Worm (Caenorhabditis elegans): Measurements from ENCODE around the gene C35D10.5.

Gene C35D10.5

ce11 chrIII:4909938-4910337 lies 47.8 kb downstream of the C35D10.5 start, which contains the start of gene F26F4.12:
TSS of gene F26F4.12 (minus strand) at chrIII:4910038.
- TF ChIP-seq tbx-8 (GFP tag; optimal IDR thresholded peaks at IDR 0.05) (no peak), unc-39 (tag; optimal IDR thresholded peaks at IDR 0.05) (no peak), nhr-28 (tag; optimal IDR thresholded peaks at IDR 0.05) (no peak), mab-5 (tag; optimal IDR thresholded peaks at IDR 0.05) (no peak), unc-120 (tag; optimal IDR thresholded peaks at IDR 0.05; ENCODE audit: poor library complexity, severe bottlenecking) (no peak), ztf-11 (tag; optimal IDR thresholded peaks at IDR 0.05) (no peak), sptf-1 (tag; optimal IDR thresholded peaks at IDR 0.05) (no peak), elt-3 (tag; optimal IDR thresholded peaks at IDR 0.05) (no peak), sem-2 (GFP tag; optimal IDR thresholded peaks at IDR 0.05) (no peak), lin-32 (GFP tag; optimal IDR thresholded peaks at IDR 0.05) (no peak), mls-2 (tag; optimal IDR thresholded peaks at IDR 0.05) (no peak), ceh-43 (GFP tag; optimal IDR thresholded peaks at IDR 0.05) (no peak), flh-1 (GFP tag; optimal IDR thresholded peaks at IDR 0.05) (no peak)

ce11 chrIII:4910956-4911355 lies 48.8 kb downstream of the C35D10.5 start, which contains the start of gene F26F4.2:
TSS of gene F26F4.2 (plus strand) at chrIII:4911256.
- TF ChIP-seq nhr-237 (tag; optimal IDR thresholded peaks at IDR 0.05): no peak
- TF ChIP-seq unc-39 (tag; optimal IDR thresholded peaks at IDR 0.05): no peak
- TF ChIP-seq drap-1 (GFP tag; optimal IDR thresholded peaks at IDR 0.05): no peak
- TF ChIP-seq ces-1 (GFP tag; optimal IDR thresholded peaks at IDR 0.05): no peak
- TF ChIP-seq ham-2 (GFP tag; optimal IDR thresholded peaks at IDR 0.05): no peak
- no peak for TF ChIP-seq lin-13 (tag; optimal IDR thresholded peaks at IDR 0.05)
- no peak for TF ChIP-seq ceh-83 (GFP tag; optimal IDR thresholded peaks at IDR 0.05)
- TF ChIP-seq elt-3 (tag; optimal IDR thresholded peaks at IDR 0.05): no peak
- TF ChIP-seq unc-62 (GFP tag; optimal IDR thresholded peaks at IDR 0.05): no peak
- TF ChIP-seq mab-5 (tag; optimal IDR thresholded peaks at IDR 0.05): no peak
- no peak for TF ChIP-seq sem-2 (GFP tag; optimal IDR thresholded peaks at IDR 0.05)
- TF ChIP-seq lsy-2 (tag; optimal IDR thresholded peaks at IDR 0.05): no peak
- no peak for TF ChIP-seq nhr-12 (tag; optimal IDR thresholded peaks at IDR 0.05)
- no peak for TF ChIP-seq mls-2 (tag; optimal IDR thresholded peaks at IDR 0.05)
- no peak for TF ChIP-seq elt-1 (tag; optimal IDR thresholded peaks at IDR 0.05; ENCODE audit: borderline replicate concordance, insufficient read depth)
- no peak for TF ChIP-seq lin-32 (GFP tag; optimal IDR thresholded peaks at IDR 0.05)
- TF ChIP-seq flh-1 (GFP tag; optimal IDR thresholded peaks at IDR 0.05): no peak

ce11 chrIII:4912317-4912716 lies 50.2 kb downstream of the C35D10.5 start, which contains the start of the genes F26F4.9 and cee-1:
TSS of gene F26F4.9 (minus strand) at chrIII:4912521.
TSS of gene cee-1 (plus strand) at chrIII:4912699.
- no peak for TF ChIP-seq mls-2 (tag; optimal IDR thresholded peaks at IDR 0.05)
- TF ChIP-seq ces-1 (GFP tag; optimal IDR thresholded peaks at IDR 0.05): peak; percentile 37
- peak; percentile 17 for TF ChIP-seq sptf-1 (tag; optimal IDR thresholded peaks at IDR 0.05)

Measured in whole organism, mixed stage, embryonic.